Worm (Caenorhabditis elegans) whole organism, early embryonic: ENCODE measurements around the gene pap-2.

Experiments used
- F13C5.2 ChIP-seq: sonication (generic microtip); optimal IDR thresholded peaks from 2 replicates; lab custom pipeline; 2017; ENCODE audit warnings: mild to moderate bottlenecking, missing genetic modification characterization, inconsistent platforms, missing compliant biosample characterization
- ama-1 ChIP-seq: fragments of 150-350 bp; optimal IDR thresholded peaks from 2 replicates; lab custom pipeline; 2014
- ceh-13 ChIP-seq: fragments of 200-800 bp; sonication (Bioruptor generic); optimal IDR thresholded peaks from 2 replicates; lab custom pipeline; 2018; ENCODE audit warnings: mild to moderate bottlenecking, missing genetic modification characterization, missing compliant biosample characterization
- ceh-36 ChIP-seq: sonication (generic microtip); optimal IDR thresholded peaks from 2 replicates; lab custom pipeline; 2016; ENCODE audit warnings: missing genetic modification characterization, inconsistent platforms, missing compliant biosample characterization
- ets-7 ChIP-seq: sonication (generic microtip); optimal IDR thresholded peaks from 2 replicates; lab custom pipeline; 2016; ENCODE audit warnings: missing genotype, missing genetic modification characterization, missing compliant biosample characterization
- flt-1 ChIP-seq: fragments of 200-800 bp; sonication (Bioruptor generic); IDR thresholded peaks from 2 replicates; pipeline ENCODE4 v1.3.6; 2022; ENCODE audit warnings: missing genetic modification characterization, missing compliant biosample characterization
- tbx-11 ChIP-seq: fragments of 200-800 bp; sonication (Bioruptor generic); IDR thresholded peaks from 2 replicates; pipeline ENCODE4 v1.3.6; 2022; ENCODE audit warnings: missing genetic modification characterization, missing compliant biosample characterization
- tra-4 ChIP-seq: sonication (generic microtip); optimal IDR thresholded peaks from 2 replicates; lab custom pipeline; 2017; ENCODE audit warnings: missing genetic modification characterization, missing compliant biosample characterization

ce11 chrII:9602566-9602965, 6.6 kb downstream of the pap-2 start:
- no peak for TF ChIP-seq ama-1 (lab: Kevin White, UChicago)
- no peak for TF ChIP-seq ceh-13 (GFP tag; lab: Kevin White, UChicago)
- TF ChIP-seq F13C5.2 (tag; lab: Kevin White, UChicago) = no peak
- no peak for TF ChIP-seq ets-7 (tag; lab: Kevin White, UChicago)
- no peak for TF ChIP-seq tra-4
- no peak for TF ChIP-seq flt-1
- TF ChIP-seq ceh-36 (tag; lab: Kevin White, UChicago) = no peak
- TF ChIP-seq tbx-11 (GFP tag; lab: Robert Waterston, UW) = no peak
